Fruit fly (Drosophila melanogaster) whole organism, embryonic: ENCODE data around the gene GIIIspla2.

Experiments used
- Atf6 ChIP-seq: fragments of 200-800 bp; sonication (Bioruptor generic); IDR thresholded peaks from 2 replicates; pipeline ENCODE4 v1.3.6; 2022; ENCODE audit warnings: missing biosample characterization, missing genetic modification characterization
- Bgb ChIP-seq: fragments of 200-800 bp; sonication (Bioruptor generic); IDR thresholded peaks from 2 replicates; pipeline ENCODE4 v1.3.6; 2022; ENCODE audit warnings: missing biosample characterization, missing genetic modification characterization; ENCODE audit not compliant: partially characterized antibody
- CG10321 ChIP-seq: fragments of 200-800 bp; sonication (Bioruptor generic); IDR thresholded peaks from 2 replicates; pipeline ENCODE4 v1.3.6; 2022; ENCODE audit warnings: missing biosample characterization, missing genetic modification characterization
- CG10959 ChIP-seq: fragments of 200-800 bp; sonication (Bioruptor generic); IDR thresholded peaks from 2 replicates; pipeline ENCODE4 v1.3.6; 2022; ENCODE audit warnings: missing biosample characterization, missing genetic modification characterization
- CG11695 ChIP-seq: fragments of 200-800 bp; sonication (Bioruptor generic); IDR thresholded peaks from 3 replicates; pipeline ENCODE4 v1.3.6; 2022; ENCODE audit warnings: missing biosample characterization, missing genetic modification characterization
- CG13296 ChIP-seq: fragments of 200-800 bp; sonication (Bioruptor generic); optimal IDR thresholded peaks from 3 replicates; lab custom pipeline; 2018; ENCODE audit warnings: missing biosample characterization, mild to moderate bottlenecking, missing genetic modification characterization
- CG13894 ChIP-seq: fragments of 200-800 bp; sonication (Bioruptor generic); optimal IDR thresholded peaks from 3 replicates; lab custom pipeline; 2018; ENCODE audit warnings: missing biosample characterization, mild to moderate bottlenecking, missing genetic modification characterization, moderate library complexity
- CG17328 ChIP-seq: fragments of 200-800 bp; sonication (Bioruptor generic); IDR thresholded peaks from 2 replicates; pipeline ENCODE4 v1.3.6; 2022; ENCODE audit warnings: missing biosample characterization, missing genetic modification characterization
- CG17385 ChIP-seq: fragments of 200-800 bp; sonication (Bioruptor generic); optimal IDR thresholded peaks from 3 replicates; lab custom pipeline; 2018; ENCODE audit warnings: missing biosample characterization, mild to moderate bottlenecking, missing genetic modification characterization
- CG1792 ChIP-seq: fragments of 200-800 bp; sonication (Bioruptor generic); optimal IDR thresholded peaks from 2 replicates; lab custom pipeline; 2016; ENCODE audit warnings: missing biosample characterization, missing genetic modification characterization
- CG18262 ChIP-seq: fragments of 200-800 bp; optimal IDR thresholded peaks from 3 replicates; lab custom pipeline; 2019; ENCODE audit warnings: missing biosample characterization, mild to moderate bottlenecking, missing genetic modification characterization, moderate library complexity
- CG31388 ChIP-seq: fragments of 200-800 bp; sonication (Bioruptor generic); optimal IDR thresholded peaks from 2 replicates; lab custom pipeline; 2016; ENCODE audit warnings: missing biosample characterization, missing genetic modification characterization
- CG3847 ChIP-seq: fragments of 200-800 bp; sonication (Bioruptor generic); IDR thresholded peaks from 2 replicates; pipeline ENCODE4 v1.3.6; 2022; ENCODE audit warnings: missing biosample characterization, missing genetic modification characterization
- CG4730 ChIP-seq: fragments of 200-800 bp; sonication (Bioruptor generic); IDR thresholded peaks from 2 replicates; pipeline ENCODE4 v1.3.6; 2022; ENCODE audit warnings: missing biosample characterization, missing genetic modification characterization
- CG4854 ChIP-seq: fragments of 200-800 bp; sonication (Bioruptor generic); optimal IDR thresholded peaks from 2 replicates; lab custom pipeline; 2016; ENCODE audit warnings: missing biosample characterization, missing genetic modification characterization, inconsistent platforms
- CG6272 ChIP-seq: fragments of 200-800 bp; sonication (Bioruptor generic); IDR thresholded peaks from 2 replicates; pipeline ENCODE4 v1.3.6; 2022; ENCODE audit warnings: missing biosample characterization, missing genetic modification characterization
- CG6813 ChIP-seq: fragments of 200-800 bp; sonication (Bioruptor generic); optimal IDR thresholded peaks from 2 replicates; lab custom pipeline; 2017; ENCODE audit warnings: missing biosample characterization, missing genetic modification characterization, mild to moderate bottlenecking, moderate library complexity, missing genetic modification reagents
- CG7372 ChIP-seq: fragments of 200-800 bp; sonication (Bioruptor generic); IDR thresholded peaks from 2 replicates; pipeline ENCODE4 v1.3.6; 2022; ENCODE audit warnings: missing biosample characterization, missing genetic modification characterization
- CG7786 ChIP-seq: fragments of 200-800 bp; sonication (Bioruptor generic); optimal IDR thresholded peaks from 2 replicates; lab custom pipeline; 2016; ENCODE audit warnings: missing biosample characterization, missing genetic modification characterization
- CG7963 ChIP-seq: fragments of 200-800 bp; sonication (Bioruptor generic); IDR thresholded peaks from 3 replicates; pipeline ENCODE4 v1.3.6; 2022; ENCODE audit warnings: missing biosample characterization, missing genetic modification characterization; ENCODE audit not compliant: partially characterized antibody
- CG7987 ChIP-seq: fragments of 200-800 bp; sonication (Bioruptor generic); optimal IDR thresholded peaks from 2 replicates; lab custom pipeline; 2018; ENCODE audit warnings: missing biosample characterization, mild to moderate bottlenecking, missing genetic modification characterization, moderate library complexity
- CG8765 ChIP-seq: fragments of 200-800 bp; sonication (Bioruptor generic); IDR thresholded peaks from 2 replicates; pipeline ENCODE4 v1.3.6; 2022; ENCODE audit warnings: missing biosample characterization, missing genetic modification characterization
- CG9727 ChIP-seq: fragments of 200-800 bp; sonication (Bioruptor generic); optimal IDR thresholded peaks from 3 replicates; lab custom pipeline; 2017; ENCODE audit warnings: missing biosample characterization, mild to moderate bottlenecking, missing genetic modification characterization
- H15 ChIP-seq: fragments of 200-800 bp; sonication (Bioruptor generic); IDR thresholded peaks from 3 replicates; pipeline ENCODE4 v1.3.6; 2022; ENCODE audit warnings: missing biosample characterization, missing genetic modification characterization
- MESR4 ChIP-seq: fragments of 200-800 bp; sonication (Bioruptor generic); optimal IDR thresholded peaks from 2 replicates; lab custom pipeline; 2018; ENCODE audit warnings: missing biosample characterization, mild to moderate bottlenecking, missing genetic modification characterization, moderate library complexity
- Max ChIP-seq: fragments of 200-800 bp; sonication (Bioruptor generic); optimal IDR thresholded peaks from 2 replicates; lab custom pipeline; 2016; ENCODE audit warnings: missing biosample characterization, mild to moderate bottlenecking, missing genetic modification characterization
- NfI ChIP-seq: fragments of 200-800 bp; sonication (Bioruptor generic); optimal IDR thresholded peaks from 3 replicates; lab custom pipeline; 2018; ENCODE audit warnings: missing biosample characterization, mild to moderate bottlenecking, missing genetic modification characterization, moderate library complexity
- Oli ChIP-seq: fragments of 200-800 bp; sonication (Bioruptor generic); optimal IDR thresholded peaks from 2 replicates; lab custom pipeline; 2018; ENCODE audit warnings: missing biosample characterization, mild to moderate bottlenecking, missing genetic modification characterization, moderate library complexity
- Ptx1 ChIP-seq: fragments of 200-800 bp; sonication (Bioruptor generic); IDR thresholded peaks from 2 replicates; pipeline ENCODE4 v1.3.6; 2022; ENCODE audit warnings: missing biosample characterization, missing genetic modification characterization
- Xrp1 ChIP-seq: fragments of 200-800 bp; sonication (Bioruptor generic); IDR thresholded peaks from 2 replicates; pipeline ENCODE4 v1.3.6; 2022; ENCODE audit warnings: missing biosample characterization, missing genetic modification characterization
- ap ChIP-seq: fragments of 200-800 bp; sonication (Bioruptor generic); IDR thresholded peaks from 2 replicates; pipeline ENCODE4 v1.3.6; 2022; ENCODE audit warnings: missing biosample characterization, missing genetic modification characterization
- ato ChIP-seq: fragments of 200-800 bp; sonication (Bioruptor generic); IDR thresholded peaks from 2 replicates; pipeline ENCODE4 v1.3.6; 2022; ENCODE audit warnings: missing biosample characterization, missing genetic modification characterization; ENCODE audit not compliant: partially characterized antibody
- bcd ChIP-seq: fragments of 200-800 bp; sonication (Bioruptor generic); optimal IDR thresholded peaks from 2 replicates; lab custom pipeline; 2017; ENCODE audit warnings: missing biosample characterization, mild to moderate bottlenecking, missing genetic modification characterization
- cwo ChIP-seq: fragments of 200-800 bp; sonication (Bioruptor generic); optimal IDR thresholded peaks from 3 replicates; lab custom pipeline; 2017; ENCODE audit warnings: missing biosample characterization, missing genetic modification characterization, mild to moderate bottlenecking, moderate library complexity, missing genetic modification reagents
- danr ChIP-seq: fragments of 200-800 bp; sonication (Bioruptor generic); IDR thresholded peaks from 2 replicates; pipeline ENCODE4 v1.3.6; 2022; ENCODE audit warnings: missing biosample characterization, missing genetic modification characterization
- dm ChIP-seq: fragments of 200-800 bp; sonication (Bioruptor generic); optimal IDR thresholded peaks from 3 replicates; lab custom pipeline; 2016; ENCODE audit warnings: missing biosample characterization, missing genetic modification characterization
- dmrt11E ChIP-seq: fragments of 200-800 bp; sonication (Bioruptor generic); optimal IDR thresholded peaks from 3 replicates; lab custom pipeline; 2018; ENCODE audit warnings: missing biosample characterization, mild to moderate bottlenecking, missing genetic modification characterization, moderate library complexity
- ham ChIP-seq: fragments of 200-800 bp; sonication (Bioruptor generic); IDR thresholded peaks from 2 replicates; pipeline ENCODE4 v1.3.6; 2022; ENCODE audit warnings: missing biosample characterization, missing genetic modification characterization
- hth ChIP-seq: fragments of >200 bp; optimal IDR thresholded peaks from 2 replicates; lab custom pipeline; 2017; ENCODE audit warnings: inconsistent platforms
- lilli ChIP-seq: fragments of 200-800 bp; sonication (Bioruptor generic); optimal IDR thresholded peaks from 3 replicates; lab custom pipeline; 2016; ENCODE audit warnings: missing biosample characterization, missing genetic modification characterization
- lmd ChIP-seq: fragments of 200-800 bp; sonication (Bioruptor generic); IDR thresholded peaks from 2 replicates; pipeline ENCODE4 v1.3.6; 2022; ENCODE audit warnings: missing biosample characterization, missing genetic modification characterization
- luna ChIP-seq: fragments of 200-800 bp; sonication (Bioruptor generic); optimal IDR thresholded peaks from 2 replicates; lab custom pipeline; 2016; ENCODE audit warnings: missing biosample characterization, missing genetic modification characterization
- mld ChIP-seq: fragments of 200-800 bp; sonication (Bioruptor generic); IDR thresholded peaks from 3 replicates; pipeline ENCODE4 v1.3.6; 2022; ENCODE audit warnings: missing biosample characterization, missing genetic modification characterization; ENCODE audit not compliant: partially characterized antibody
- pros ChIP-seq: fragments of 200-800 bp; sonication (Bioruptor generic); optimal IDR thresholded peaks from 3 replicates; lab custom pipeline; 2019; ENCODE audit warnings: missing biosample characterization, mild to moderate bottlenecking, missing genetic modification characterization, moderate library complexity
- ranshi ChIP-seq: fragments of 200-800 bp; sonication (Bioruptor generic); IDR thresholded peaks from 2 replicates; pipeline ENCODE4 v1.3.6; 2022; ENCODE audit warnings: missing biosample characterization, missing genetic modification characterization
- ro ChIP-seq: fragments of 200-800 bp; sonication (Bioruptor generic); IDR thresholded peaks from 2 replicates; pipeline ENCODE4 v1.3.6; 2022; ENCODE audit warnings: missing biosample characterization, missing genetic modification characterization
- schlank ChIP-seq: fragments of 200-800 bp; sonication (Bioruptor generic); optimal IDR thresholded peaks from 2 replicates; lab custom pipeline; 2018; ENCODE audit warnings: missing biosample characterization, mild to moderate bottlenecking, missing genetic modification characterization
- tx ChIP-seq: fragments of 200-800 bp; sonication (Bioruptor generic); optimal IDR thresholded peaks from 2 replicates; lab custom pipeline; 2016; ENCODE audit warnings: missing biosample characterization, missing genetic modification characterization
- vnd ChIP-seq: fragments of 200-800 bp; sonication (Bioruptor generic); IDR thresholded peaks from 3 replicates; pipeline ENCODE4 v1.3.6; 2022; ENCODE audit warnings: missing biosample characterization, missing genetic modification characterization; ENCODE audit not compliant: partially characterized antibody
- wor ChIP-seq: fragments of 200-800 bp; sonication (Bioruptor generic); IDR thresholded peaks from 2 replicates; pipeline ENCODE4 v1.3.6; 2022; ENCODE audit warnings: missing biosample characterization, missing genetic modification characterization
- zen2 ChIP-seq: fragments of 200-800 bp; sonication (Bioruptor generic); IDR thresholded peaks from 3 replicates; pipeline ENCODE4 v1.3.6; 2022; ENCODE audit warnings: missing biosample characterization, missing genetic modification characterization; ENCODE audit not compliant: partially characterized antibody

The GIIIspla2 gene

dm6 chrX:8205625-8206252, 48.3 kb downstream of the GIIIspla2 start (continued):
- TF ChIP-seq dmrt11E (tag; lab: Kevin White, UChicago) = no peak
- no peak for TF ChIP-seq CG7987 (GFP tag; lab: Kevin White, UChicago)
- no peak for TF ChIP-seq ham (GFP tag; lab: Robert Waterston, UW)
- TF ChIP-seq luna (GFP tag; lab: Kevin White, UChicago) = no peak
- peak; percentile 52; the same call in 1 of the 2 replicates for TF ChIP-seq Xrp1 (GFP tag; lab: Robert Waterston, UW)
- TF ChIP-seq Bgb (GFP tag; lab: Robert Waterston, UW) = no peak
- 0 out of 2 replicates have a peak, but pooled peaks have one; percentile 28 for TF ChIP-seq ap
- no peak for TF ChIP-seq CG13894 (tag; lab: Kevin White, UChicago)
- no peak for TF ChIP-seq schlank (tag; lab: Kevin White, UChicago)
- no peak for TF ChIP-seq CG8765
- no peak for TF ChIP-seq CG3847 (GFP tag; lab: Robert Waterston, UW)
- TF ChIP-seq ro = no peak
- TF ChIP-seq Max = no peak
- no peak for TF ChIP-seq danr (GFP tag; lab: Robert Waterston, UW)
- no peak for TF ChIP-seq cwo (GFP tag; lab: Kevin White, UChicago)
- TF ChIP-seq vnd (GFP tag; lab: Robert Waterston, UW) = no peak
- TF ChIP-seq CG4730 (GFP tag; lab: Robert Waterston, UW) = no peak
- no peak for TF ChIP-seq zen2 (GFP tag; lab: Robert Waterston, UW)
- peak; percentile 37; the same call in 1 of the 2 replicates for TF ChIP-seq Atf6 (GFP tag; lab: Robert Waterston, UW)
- TF ChIP-seq CG7372 (GFP tag; lab: Robert Waterston, UW) = no peak
- no peak for TF ChIP-seq CG7963 (GFP tag; lab: Robert Waterston, UW)
- no peak for TF ChIP-seq lilli (GFP tag; lab: Kevin White, UChicago)
- TF ChIP-seq wor (GFP tag; lab: Robert Waterston, UW) = peak; percentile 40; the same call in 1 of the 2 replicates
- TF ChIP-seq CG11695 (GFP tag; lab: Robert Waterston, UW) = peak; percentile 59; the same call in 1 of the 3 replicates
- peak; percentile 52 for TF ChIP-seq CG18262
- TF ChIP-seq CG7786 (GFP tag; lab: Kevin White, UChicago) = no peak
- TF ChIP-seq CG6272 = no peak
- TF ChIP-seq CG1792 (GFP tag; lab: Kevin White, UChicago) = no peak
- TF ChIP-seq hth = no peak
- no peak for TF ChIP-seq CG31388 (GFP tag; lab: Kevin White, UChicago)
- TF ChIP-seq dm (GFP tag; lab: Kevin White, UChicago) = no peak
- no peak for TF ChIP-seq CG10959
- peak; percentile 59 for TF ChIP-seq Ptx1 (GFP tag; lab: Robert Waterston, UW)
- peak; percentile 43; the same call in 1 of the 2 replicates for TF ChIP-seq lmd (GFP tag; lab: Robert Waterston, UW)
- no peak for TF ChIP-seq CG17328 (GFP tag; lab: Robert Waterston, UW)
- TF ChIP-seq tx (GFP tag; lab: Kevin White, UChicago) = no peak
- peak; percentile 57 for TF ChIP-seq Oli (tag; lab: Kevin White, UChicago)
- TF ChIP-seq ranshi (GFP tag; lab: Robert Waterston, UW) = peak; percentile 52; the same call in 1 of the 2 replicates
- TF ChIP-seq bcd = peak; percentile 32
- no peak for TF ChIP-seq ato
- no peak for TF ChIP-seq MESR4 (GFP tag; lab: Kevin White, UChicago)
- TF ChIP-seq CG4854 (GFP tag; lab: Kevin White, UChicago) = no peak
- TF ChIP-seq CG6813 = no peak
- TF ChIP-seq CG13296 (GFP tag; lab: Kevin White, UChicago) = no peak
- TF ChIP-seq pros = no peak
- no peak for TF ChIP-seq NfI (GFP tag; lab: Kevin White, UChicago)
- no peak for TF ChIP-seq H15
- no peak for TF ChIP-seq CG9727 (GFP tag; lab: Kevin White, UChicago)
- TF ChIP-seq CG17385 = peak; percentile 23
- TF ChIP-seq CG10321 (GFP tag; lab: Robert Waterston, UW) = no peak
- no peak for TF ChIP-seq mld (GFP tag; lab: Robert Waterston, UW)
